Worm (Caenorhabditis elegans) whole organism, mixed stage, embryonic: Measurements from ENCODE around the gene dod-20.

Experiments
- M03D4.4 ChIP-seq: sonication (generic microtip); optimal IDR thresholded peaks from 2 replicates; lab custom pipeline; 2017; ENCODE audit warnings: mild to moderate bottlenecking, missing genetic modification characterization, missing compliant biosample characterization
- bed-3 ChIP-seq: fragments of 200-800 bp; sonication (Bioruptor generic); optimal IDR thresholded peaks from 3 replicates; lab custom pipeline; 2018; ENCODE audit warnings: mild to moderate bottlenecking, missing genetic modification characterization, moderate library complexity, missing compliant biosample characterization
- ceh-39 ChIP-seq: fragments of 150-350 bp; optimal IDR thresholded peaks from 2 replicates; lab custom pipeline; 2014; ENCODE audit warnings: missing biosample characterization, missing genetic modification characterization
- ceh-43 ChIP-seq: fragments of 200-800 bp; sonication (Bioruptor generic); optimal IDR thresholded peaks from 2 replicates; lab custom pipeline; 2018; ENCODE audit warnings: mild to moderate bottlenecking, missing genetic modification characterization, moderate library complexity, missing compliant biosample characterization
- ceh-83 ChIP-seq: fragments of 200-800 bp; sonication (Bioruptor generic); optimal IDR thresholded peaks from 2 replicates; lab custom pipeline; 2018; ENCODE audit warnings: mild to moderate bottlenecking, missing genetic modification characterization, missing compliant biosample characterization
- ces-1 ChIP-seq: fragments of 150-350 bp; optimal IDR thresholded peaks from 2 replicates; lab custom pipeline; 2014; ENCODE audit warnings: missing biosample characterization, missing genetic modification reagents, missing genetic modification characterization
- cnd-1 ChIP-seq: fragments of 200-800 bp; sonication (Bioruptor generic); optimal IDR thresholded peaks from 2 replicates; lab custom pipeline; 2018; ENCODE audit warnings: mild to moderate bottlenecking, missing genetic modification characterization, missing compliant biosample characterization
- drap-1 ChIP-seq: fragments of 200-800 bp; sonication (Bioruptor generic); optimal IDR thresholded peaks from 3 replicates; lab custom pipeline; 2018; ENCODE audit warnings: mild to moderate bottlenecking, missing genetic modification characterization, missing compliant biosample characterization
- elt-1 ChIP-seq: sonication (generic microtip); optimal IDR thresholded peaks from 2 replicates; lab custom pipeline; 2017; ENCODE audit warnings: missing genetic modification characterization, mild to moderate bottlenecking, missing compliant biosample characterization, antibody characterized with exemption, moderate library complexity, borderline replicate concordance; ENCODE audit not compliant: insufficient read depth
- elt-3 ChIP-seq: fragments of 150-350 bp; optimal IDR thresholded peaks from 2 replicates; lab custom pipeline; 2014; ENCODE audit warnings: missing biosample characterization, missing genetic modification characterization
- ham-2 ChIP-seq: fragments of 200-800 bp; sonication (Bioruptor generic); optimal IDR thresholded peaks from 2 replicates; lab custom pipeline; 2018; ENCODE audit warnings: mild to moderate bottlenecking, missing genetic modification characterization, missing compliant biosample characterization
- lin-32 ChIP-seq: fragments of 200-800 bp; sonication (Bioruptor generic); optimal IDR thresholded peaks from 2 replicates; lab custom pipeline; 2018; ENCODE audit warnings: mild to moderate bottlenecking, missing genetic modification characterization, missing compliant biosample characterization
- lsy-2 ChIP-seq: fragments of 150-350 bp; optimal IDR thresholded peaks from 2 replicates; lab custom pipeline; 2014; ENCODE audit warnings: missing biosample characterization, missing genetic modification characterization
- mab-5 ChIP-seq: fragments of 150-350 bp; optimal IDR thresholded peaks from 2 replicates; lab custom pipeline; 2014; ENCODE audit warnings: missing biosample characterization, missing genetic modification characterization
- mep-1 ChIP-seq: fragments of 150-350 bp; optimal IDR thresholded peaks from 2 replicates; lab custom pipeline; 2017; ENCODE audit warnings: missing biosample characterization, missing genetic modification reagents, missing genetic modification characterization, inconsistent platforms
- mls-2 ChIP-seq: sonication (generic microtip); optimal IDR thresholded peaks from 2 replicates; lab custom pipeline; 2016; ENCODE audit warnings: mild to moderate bottlenecking, missing genetic modification characterization, moderate library complexity, missing compliant biosample characterization
- nhr-2 ChIP-seq: fragments of 150-350 bp; optimal IDR thresholded peaks from 2 replicates; lab custom pipeline; 2014; ENCODE audit warnings: missing biosample characterization, missing genetic modification characterization
- nhr-237 ChIP-seq: fragments of 150-350 bp; optimal IDR thresholded peaks from 2 replicates; lab custom pipeline; 2014; ENCODE audit warnings: missing biosample characterization, missing genetic modification characterization
- nhr-28 ChIP-seq: fragments of 150-350 bp; optimal IDR thresholded peaks from 2 replicates; lab custom pipeline; 2014; ENCODE audit warnings: missing biosample characterization, missing genetic modification characterization
- nhr-76 ChIP-seq: sonication (generic microtip); optimal IDR thresholded peaks from 2 replicates; lab custom pipeline; 2017; ENCODE audit warnings: missing biosample characterization, missing genetic modification characterization
- pha-4 ChIP-seq: fragments of 150-350 bp; optimal IDR thresholded peaks from 2 replicates; lab custom pipeline; 2018; ENCODE audit warnings: missing biosample characterization, missing genetic modification reagents, missing genetic modification characterization
- snpc-4 ChIP-seq: fragments of 150-350 bp; optimal IDR thresholded peaks from 2 replicates; lab custom pipeline; 2014; ENCODE audit warnings: missing biosample characterization, missing genetic modification characterization
- sptf-1 ChIP-seq: sonication (generic microtip); optimal IDR thresholded peaks from 2 replicates; lab custom pipeline; 2017; ENCODE audit warnings: mild to moderate bottlenecking, missing genetic modification characterization, moderate library complexity, missing compliant biosample characterization
- tbx-8 ChIP-seq: fragments of 200-800 bp; sonication (Bioruptor generic); optimal IDR thresholded peaks from 2 replicates; lab custom pipeline; 2018; ENCODE audit warnings: mild to moderate bottlenecking, missing genetic modification characterization, moderate library complexity, missing compliant biosample characterization
- unc-120 ChIP-seq: sonication (generic microtip); optimal IDR thresholded peaks from 2 replicates; lab custom pipeline; 2017; ENCODE audit warnings: missing genetic modification characterization, missing compliant biosample characterization; ENCODE audit not compliant: poor library complexity, severe bottlenecking
- unc-39 ChIP-seq: fragments of 150-350 bp; optimal IDR thresholded peaks from 2 replicates; lab custom pipeline; 2014; ENCODE audit warnings: missing biosample characterization, missing genetic modification characterization
- zip-8 ChIP-seq: fragments of 150-350 bp; optimal IDR thresholded peaks from 2 replicates; lab custom pipeline; 2014; ENCODE audit warnings: missing biosample characterization, missing genetic modification characterization
- ztf-11 ChIP-seq: fragments of 150-350 bp; optimal IDR thresholded peaks from 2 replicates; lab custom pipeline; 2014; ENCODE audit warnings: missing biosample characterization, missing genetic modification characterization

Gene dod-20

ce11 chrV:381227-381950 lies 40.8 kb upstream of the dod-20 start, which contains the start of gene ZK6.8:
Gene ZK6.8 (plus strand): TSS chrV:381908.
- TF ChIP-seq ztf-11 (tag; lab: Kevin White, UChicago) (no peak), elt-1 (no peak), drap-1 (GFP tag; lab: Kevin White, UChicago) (no peak), unc-120 (no peak), bed-3 (GFP tag; lab: Kevin White, UChicago) (no peak), ceh-83 (GFP tag; lab: Kevin White, UChicago) (no peak), lsy-2 (tag; lab: Kevin White, UChicago) (no peak), zip-8 (tag; lab: Kevin White, UChicago) (no peak), nhr-76 (tag; lab: Kevin White, UChicago) (no peak), elt-3 (no peak), tbx-8 (no peak), lin-32 (GFP tag; lab: Kevin White, UChicago) (no peak)

ce11 chrV:384511-384910 lies 37.7 kb upstream of the dod-20 start:
- no peak for TF ChIP-seq sptf-1 (tag; lab: Kevin White, UChicago)
- TF ChIP-seq ces-1 (GFP tag; lab: Kevin White, UChicago), result no peak
- TF ChIP-seq ceh-39, result no peak
- no peak for TF ChIP-seq nhr-76 (tag; lab: Kevin White, UChicago)
- TF ChIP-seq ham-2 (GFP tag; lab: Kevin White, UChicago), result no peak
- TF ChIP-seq bed-3 (GFP tag; lab: Kevin White, UChicago), result no peak
- TF ChIP-seq nhr-28, result no peak
- no peak for TF ChIP-seq ceh-83 (GFP tag; lab: Kevin White, UChicago)
- TF ChIP-seq ceh-43 (GFP tag; lab: Kevin White, UChicago), result no peak
- TF ChIP-seq mep-1 (tag; lab: Kevin White, UChicago), result no peak

DNA sequence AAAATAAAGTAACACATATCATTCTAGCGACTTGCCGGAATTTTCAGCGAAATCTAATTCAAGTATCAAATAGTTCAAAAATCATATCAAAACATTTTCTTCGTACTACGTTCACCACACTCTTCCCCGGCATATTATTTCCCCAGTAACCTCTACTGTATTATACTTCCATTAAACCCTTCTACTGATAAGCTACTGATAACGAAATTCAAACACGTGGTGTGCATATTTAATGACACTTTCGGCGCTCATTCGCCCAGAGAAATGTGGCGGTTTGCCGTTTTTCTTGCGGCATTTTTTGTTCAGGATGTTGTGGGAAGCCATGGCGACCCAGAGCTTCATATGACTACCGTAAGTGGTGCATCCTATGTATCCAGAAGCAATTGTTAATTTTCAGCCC lies 36.7 kb upstream of the dod-20 start, which contains the start of gene lipl-5:
Gene lipl-5 (plus strand): TSS at position 259 of the 400 bp plus-strand sequence.
- TF ChIP-seq ceh-43 (GFP tag; lab: Kevin White, UChicago) (no peak), elt-3 (no peak), nhr-237 (no peak), ham-2 (GFP tag; lab: Kevin White, UChicago) (no peak), unc-39 (tag; lab: Kevin White, UChicago) (no peak)

DNA sequence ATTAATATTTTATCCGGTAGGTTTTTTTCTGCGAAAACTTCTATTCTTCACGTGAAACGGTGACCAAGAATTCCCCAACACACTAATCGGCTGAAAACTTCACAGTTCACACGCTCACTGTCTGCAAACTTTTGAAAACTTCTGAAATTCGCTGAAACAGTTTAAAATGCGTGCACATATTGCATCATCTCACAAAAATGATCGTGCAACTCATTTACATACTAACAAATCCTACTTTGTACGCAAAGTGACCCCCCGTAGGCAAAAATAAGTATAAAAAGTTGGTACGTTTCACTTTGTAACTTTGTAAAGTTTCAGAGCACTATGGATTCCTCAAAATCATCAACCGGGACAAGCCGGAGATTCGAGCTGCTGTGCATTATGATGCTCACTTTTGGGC lies 33.8 kb upstream of the dod-20 start, which contains the start of gene ZK6.6:
Gene ZK6.6 (plus strand): TSS at position 301 of the 400 bp plus-strand sequence.
- TF ChIP-seq zip-8 (tag; lab: Kevin White, UChicago), result no peak
- no peak for TF ChIP-seq tbx-8
- TF ChIP-seq nhr-2 (tag; lab: Kevin White, UChicago), result no peak
- TF ChIP-seq ham-2 (GFP tag; lab: Kevin White, UChicago), result no peak
- no peak for TF ChIP-seq unc-39 (tag; lab: Kevin White, UChicago)
- no peak for TF ChIP-seq mep-1 (tag; lab: Kevin White, UChicago)
- no peak for TF ChIP-seq M03D4.4

DNA sequence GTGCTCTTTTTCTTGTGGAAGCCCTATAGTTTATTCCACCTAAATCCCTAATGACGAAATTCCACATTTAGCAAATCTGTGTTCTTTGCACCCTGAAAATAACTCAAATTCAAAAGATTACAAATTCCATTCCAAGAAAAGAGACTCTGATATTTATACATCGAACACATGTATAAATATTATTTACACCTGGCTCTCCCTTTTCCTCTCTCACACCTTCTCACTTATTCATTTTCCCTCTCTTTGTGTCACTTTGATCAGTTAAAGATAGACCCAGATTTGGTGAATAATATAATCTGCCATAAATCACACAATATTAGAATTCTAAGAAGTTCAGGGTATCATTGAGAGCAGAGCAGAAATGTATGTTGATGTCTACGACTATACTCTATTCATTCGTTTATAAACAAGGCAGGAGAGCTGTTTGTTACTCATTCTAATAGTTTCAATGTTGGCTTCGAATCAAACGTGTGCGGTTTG lies 30.0 kb upstream of the dod-20 start, which contains the start of gene nhr-254:
Gene nhr-254 (plus strand): TSS at position 430 of the 480 bp plus-strand sequence.
- no peak for TF ChIP-seq cnd-1 (tag; lab: Kevin White, UChicago)
- no peak for TF ChIP-seq nhr-237
- no peak for TF ChIP-seq pha-4
- TF ChIP-seq zip-8 (tag; lab: Kevin White, UChicago), result no peak
- TF ChIP-seq unc-120, result no peak
- no peak for TF ChIP-seq nhr-2 (tag; lab: Kevin White, UChicago)
- no peak for TF ChIP-seq ceh-39
- TF ChIP-seq mab-5 (tag; lab: Kevin White, UChicago), result no peak
- no peak for TF ChIP-seq ceh-43 (GFP tag; lab: Kevin White, UChicago)
- TF ChIP-seq ham-2 (GFP tag; lab: Kevin White, UChicago), result no peak
- no peak for TF ChIP-seq bed-3 (GFP tag; lab: Kevin White, UChicago)
- TF ChIP-seq ces-1 (GFP tag; lab: Kevin White, UChicago), result no peak
- TF ChIP-seq elt-1, result no peak
- no peak for TF ChIP-seq mls-2 (tag; lab: Kevin White, UChicago)
- TF ChIP-seq snpc-4 (tag; lab: Kevin White, UChicago), result no peak
